Fruit fly (Drosophila melanogaster) S2 (cell line): ENCODE data around the gene Pdi.

Source experiments
- CG8478 ChIP-seq: fragments of >200 bp; optimal IDR thresholded peaks from 2 replicates; lab custom pipeline; 2018
- CTCF ChIP-seq, 2 experiments: fragments of >200 bp; optimal IDR thresholded peaks; 2 replicates each; lab custom pipeline; 2018

DNA sequence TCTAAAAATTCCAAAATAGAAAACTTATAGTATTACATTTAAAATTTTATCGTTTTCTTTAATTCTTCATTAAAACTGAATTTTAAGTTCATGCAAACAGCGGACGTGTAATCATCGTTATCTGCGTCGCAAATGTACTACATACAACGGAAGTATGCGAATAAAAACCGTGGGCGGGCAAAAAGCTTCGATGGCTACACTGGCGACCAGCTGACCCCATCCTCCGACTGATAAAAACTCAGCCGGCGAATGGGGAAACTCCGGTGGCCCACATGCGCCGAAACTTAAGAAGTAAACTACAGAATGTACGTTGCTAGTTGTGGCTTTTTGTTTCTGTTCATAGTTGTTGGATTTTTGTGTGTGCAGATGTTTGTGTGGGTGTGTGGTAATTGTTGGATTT, 4.8 kb downstream of the Pdi start:
- TF ChIP-seq CTCF (optimal IDR thresholded peaks at IDR 0.05; lab: Kevin White, UChicago), result no peak
- no peak for TF ChIP-seq CG8478
